Worm (Caenorhabditis elegans) whole organism, young adult: ENCODE results near the gene srh-277.

ENCODE experiments used
- B0019.2 ChIP-seq: fragments of 200-800 bp; sonication (Bioruptor generic); conservative IDR thresholded peaks from 2 replicates; pipeline ENCODE4 v1.3.6; 2022; ENCODE audit warnings: missing genetic modification reagents, missing genetic modification characterization, missing compliant biosample characterization
- D2030.7 ChIP-seq: fragments of 200-800 bp; sonication (Bioruptor generic); IDR thresholded peaks from 2 replicates; pipeline ENCODE4 v1.3.6; 2022; ENCODE audit warnings: missing genetic modification reagents, missing genetic modification characterization, missing compliant biosample characterization
- F23B12.7 ChIP-seq: sonication (generic microtip); optimal IDR thresholded peaks from 2 replicates; lab custom pipeline; 2017; ENCODE audit warnings: missing genetic modification characterization, mild to moderate bottlenecking, missing compliant biosample characterization, antibody characterized with exemption, moderate library complexity; ENCODE audit not compliant: insufficient read depth
- F57C9.4 ChIP-seq: sonication (generic microtip); optimal IDR thresholded peaks from 2 replicates; lab custom pipeline; 2017; ENCODE audit warnings: mild to moderate bottlenecking, missing genetic modification characterization, missing compliant biosample characterization
- T07F8.4 ChIP-seq: sonication (generic microtip); optimal IDR thresholded peaks from 2 replicates; lab custom pipeline; 2016; ENCODE audit warnings: mild to moderate bottlenecking, missing genetic modification characterization, moderate library complexity, missing compliant biosample characterization
- T26A5.8 ChIP-seq: sonication (generic microtip); optimal IDR thresholded peaks from 2 replicates; lab custom pipeline; 2016; ENCODE audit warnings: missing genetic modification characterization, missing compliant biosample characterization
- attf-5 ChIP-seq: fragments of 200-800 bp; sonication (Bioruptor generic); optimal IDR thresholded peaks from 2 replicates; lab custom pipeline; 2018; ENCODE audit warnings: mild to moderate bottlenecking, missing genetic modification characterization, missing compliant biosample characterization
- ccch-3 ChIP-seq: fragments of 200-800 bp; sonication (Bioruptor generic); optimal IDR thresholded peaks from 2 replicates; lab custom pipeline; 2018; ENCODE audit warnings: mild to moderate bottlenecking, missing genetic modification characterization, missing compliant biosample characterization
- ceh-27 ChIP-seq: fragments of 200-800 bp; sonication (Bioruptor generic); optimal IDR thresholded peaks from 2 replicates; lab custom pipeline; 2018; ENCODE audit warnings: mild to moderate bottlenecking, missing genetic modification characterization, moderate library complexity, missing compliant biosample characterization
- ceh-91 ChIP-seq: fragments of 200-800 bp; sonication (Bioruptor generic); IDR thresholded peaks from 2 replicates; pipeline ENCODE4 v1.3.6; 2022; ENCODE audit warnings: missing genetic modification reagents, missing genetic modification characterization, missing compliant biosample characterization
- chd-7 ChIP-seq: sonication (generic microtip); optimal IDR thresholded peaks from 2 replicates; lab custom pipeline; 2016; ENCODE audit warnings: mild to moderate bottlenecking, missing genetic modification characterization, moderate library complexity, missing compliant biosample characterization
- dox-1 ChIP-seq: fragments of 200-800 bp; sonication (Bioruptor generic); IDR thresholded peaks from 2 replicates; pipeline ENCODE4 v1.3.6; 2022; ENCODE audit warnings: missing genetic modification reagents, missing genetic modification characterization, missing compliant biosample characterization
- efl-1 ChIP-seq: fragments of 150-350 bp; optimal IDR thresholded peaks from 2 replicates; lab custom pipeline; 2014; ENCODE audit warnings: missing biosample characterization, missing genetic modification reagents, missing genetic modification characterization
- egl-18 ChIP-seq: fragments of 200-800 bp; sonication (Bioruptor generic); IDR thresholded peaks from 2 replicates; pipeline ENCODE4 v1.3.6; 2022; ENCODE audit warnings: missing genetic modification reagents, missing genetic modification characterization, missing compliant biosample characterization
- hlh-12 ChIP-seq: sonication (generic microtip); optimal IDR thresholded peaks from 2 replicates; lab custom pipeline; 2016; ENCODE audit warnings: missing genetic modification characterization, missing compliant biosample characterization
- let-526 ChIP-seq: fragments of 200-800 bp; sonication (Bioruptor generic); IDR thresholded peaks from 2 replicates; pipeline ENCODE4 v1.3.6; 2022; ENCODE audit warnings: missing genetic modification reagents, missing genetic modification characterization, missing compliant biosample characterization
- lsl-1 ChIP-seq: fragments of 200-800 bp; sonication (Bioruptor generic); optimal IDR thresholded peaks from 2 replicates; lab custom pipeline; 2018; ENCODE audit warnings: mild to moderate bottlenecking, missing genetic modification characterization, moderate library complexity, missing compliant biosample characterization
- madf-10 ChIP-seq: sonication (generic microtip); optimal IDR thresholded peaks from 2 replicates; lab custom pipeline; 2016; ENCODE audit warnings: mild to moderate bottlenecking, missing genetic modification characterization, missing compliant biosample characterization
- madf-3 ChIP-seq: fragments of 200-800 bp; sonication (Bioruptor generic); IDR thresholded peaks from 2 replicates; pipeline ENCODE4 v1.3.6; 2022; ENCODE audit warnings: missing genetic modification reagents, missing genetic modification characterization, missing compliant biosample characterization
- madf-8 ChIP-seq: fragments of 200-800 bp; sonication (Bioruptor generic); conservative IDR thresholded peaks from 2 replicates; pipeline ENCODE4 v1.3.6; 2022; ENCODE audit warnings: missing genetic modification reagents, missing genetic modification characterization, missing compliant biosample characterization
- mcd-1 ChIP-seq: fragments of 200-800 bp; sonication (Bioruptor generic); IDR thresholded peaks from 2 replicates; pipeline ENCODE4 v1.3.6; 2022; ENCODE audit warnings: missing genetic modification reagents, missing genetic modification characterization, missing compliant biosample characterization
- mes-4 ChIP-seq: sonication (generic microtip); optimal IDR thresholded peaks from 2 replicates; lab custom pipeline; 2016; ENCODE audit warnings: missing genotype, missing genetic modification characterization, missing compliant biosample characterization
- mxl-1 ChIP-seq: sonication (generic microtip); optimal IDR thresholded peaks from 2 replicates; lab custom pipeline; 2016; ENCODE audit warnings: missing genetic modification characterization, missing compliant biosample characterization
- nfya-1 ChIP-seq: sonication (generic microtip); optimal IDR thresholded peaks from 2 replicates; lab custom pipeline; 2017; ENCODE audit warnings: antibody characterized with exemption, missing compliant biosample characterization, missing genetic modification characterization, borderline replicate concordance; ENCODE audit not compliant: insufficient read depth
- nfya-2 ChIP-seq: fragments of 200-800 bp; sonication (Bioruptor generic); IDR thresholded peaks from 2 replicates; pipeline ENCODE4 v1.3.6; 2022; ENCODE audit warnings: missing genetic modification reagents, missing genetic modification characterization, missing compliant biosample characterization
- nhr-120 ChIP-seq: fragments of 200-800 bp; sonication (Bioruptor generic); IDR thresholded peaks from 2 replicates; pipeline ENCODE4 v1.3.6; 2022; ENCODE audit warnings: missing genetic modification characterization, missing compliant biosample characterization
- nhr-80 ChIP-seq: sonication (generic microtip); optimal IDR thresholded peaks from 2 replicates; lab custom pipeline; 2016; ENCODE audit warnings: missing genetic modification characterization, missing compliant biosample characterization
- sdz-38 ChIP-seq: sonication (generic microtip); optimal IDR thresholded peaks from 2 replicates; lab custom pipeline; 2016; ENCODE audit warnings: missing genotype, missing genetic modification characterization, missing compliant biosample characterization
- snpc-4 ChIP-seq, 5 experiments: fragments of 150-350 bp in 1 of 5; sonication (generic microtip) in 4 of 5; optimal IDR thresholded peaks; 2 replicates each; lab custom pipeline; 2014 to 2018; ENCODE audit warnings: missing genetic modification characterization in 5 of 5, missing biosample characterization in 3 of 5, antibody characterized with exemption in 2 of 5, mild to moderate bottlenecking in 2 of 5, missing compliant biosample characterization in 2 of 5, missing genotype in 2 of 5, moderate library complexity in 2 of 5, missing genetic modification reagents in 1 of 5
- sptf-2 ChIP-seq: fragments of 200-800 bp; sonication (Bioruptor generic); optimal IDR thresholded peaks from 2 replicates; lab custom pipeline; 2018; ENCODE audit warnings: mild to moderate bottlenecking, missing genetic modification characterization, missing compliant biosample characterization

srh-277 gene

DNA sequence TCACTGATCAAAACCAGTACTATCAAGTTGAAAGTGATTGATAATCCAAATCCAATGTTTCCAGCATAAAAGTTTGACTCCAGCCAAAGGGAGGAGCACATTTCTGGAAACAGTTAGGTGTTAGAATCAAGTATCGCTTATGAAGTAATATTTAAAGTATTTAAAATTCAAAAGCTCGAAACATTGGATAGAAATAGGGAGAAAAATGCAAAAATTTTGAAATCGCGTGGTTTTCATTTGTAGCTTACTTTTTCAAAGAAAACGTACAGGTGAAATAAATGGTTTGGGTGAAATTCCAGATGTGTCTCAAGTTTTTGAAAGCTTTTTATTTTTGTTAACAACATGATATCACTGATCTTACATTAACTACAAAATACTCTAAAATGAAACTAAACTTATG, 14.0 kb upstream of the srh-277 start, which contains the start of gene str-111:
Gene str-111, minus strand, starts transcription at position 101 of the 400 bp plus-strand sequence.
- no peak for TF ChIP-seq F23B12.7 (tag; lab: Kevin White, UChicago)
- TF ChIP-seq nfya-1 (tag; lab: Kevin White, UChicago): no peak
- no peak for TF ChIP-seq madf-10 (tag; lab: Kevin White, UChicago)
- TF ChIP-seq efl-1 (GFP tag; lab: Kevin White, UChicago): no peak
- no peak for TF ChIP-seq nhr-120 (GFP tag; lab: Robert Waterston, UW)

DNA sequence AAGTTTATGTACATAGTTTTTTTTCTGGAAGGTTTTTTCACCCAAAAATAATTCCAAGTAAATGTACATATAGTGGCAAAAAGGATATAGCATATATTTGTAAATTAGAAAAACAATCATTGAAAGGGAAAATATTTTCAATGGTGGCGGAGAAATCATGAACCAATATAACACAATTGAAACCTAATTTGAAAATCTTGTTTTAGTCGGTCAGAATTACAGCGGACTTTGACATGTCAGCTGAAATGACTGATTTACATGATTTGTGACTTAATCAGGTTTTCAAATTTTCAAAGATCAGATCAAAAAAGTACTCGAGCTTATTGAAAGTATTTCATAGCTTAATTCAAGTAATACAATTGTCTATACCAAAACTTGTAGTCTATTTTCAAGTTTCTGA, 11.3 kb upstream of the srh-277 start, which contains the start of gene K05D4.9:
Gene K05D4.9, minus strand, starts transcription at position 101 of the 400 bp plus-strand sequence.
- no peak for TF ChIP-seq T07F8.4 (tag; lab: Kevin White, UChicago)
- TF ChIP-seq mxl-1 (tag; lab: Kevin White, UChicago): no peak
- no peak for TF ChIP-seq sdz-38
- no peak for TF ChIP-seq ceh-27 (GFP tag; lab: Kevin White, UChicago)

DNA sequence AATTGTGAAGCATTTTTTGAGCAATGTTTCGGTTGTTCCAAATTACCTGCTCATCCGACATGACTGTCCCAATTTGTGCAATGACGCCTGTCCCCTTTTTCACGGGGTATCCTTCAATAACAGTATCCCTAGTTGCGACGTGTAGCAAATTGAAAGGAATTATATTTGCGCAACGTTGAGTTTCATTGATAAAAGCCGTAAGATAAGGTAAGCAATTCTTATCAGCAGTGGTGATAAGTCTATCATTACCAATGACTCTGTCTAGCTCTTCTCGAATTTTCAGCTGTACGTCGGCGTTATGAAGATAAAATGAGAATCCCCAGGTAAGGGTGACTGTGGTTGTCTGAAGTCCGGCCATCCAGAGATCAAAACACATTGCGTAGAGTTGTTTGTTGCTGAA, 8.9 kb upstream of the srh-277 start:
- TF ChIP-seq T26A5.8 (tag; lab: Kevin White, UChicago) (no peak), ceh-91 (no peak), madf-3 (GFP tag; lab: Robert Waterston, UW) (no peak), mcd-1 (GFP tag; lab: Robert Waterston, UW) (no peak), B0019.2 (GFP tag; lab: Robert Waterston, UW) (no peak), attf-5 (no peak), snpc-4 (GFP tag; optimal IDR thresholded peaks at IDR 0.05; lab: Kevin White, UChicago) (no peak), snpc-4 (tag; optimal IDR thresholded peaks at IDR 0.05; lab: Kevin White, UChicago) (no peak), nfya-2 (GFP tag; lab: Robert Waterston, UW) (no peak), chd-7 (tag; lab: Kevin White, UChicago) (no peak), lsl-1 (no peak), madf-8 (GFP tag; lab: Robert Waterston, UW) (no peak), F57C9.4 (tag; lab: Kevin White, UChicago) (no peak), mes-4 (tag; lab: Kevin White, UChicago) (no peak), D2030.7 (no peak)

DNA sequence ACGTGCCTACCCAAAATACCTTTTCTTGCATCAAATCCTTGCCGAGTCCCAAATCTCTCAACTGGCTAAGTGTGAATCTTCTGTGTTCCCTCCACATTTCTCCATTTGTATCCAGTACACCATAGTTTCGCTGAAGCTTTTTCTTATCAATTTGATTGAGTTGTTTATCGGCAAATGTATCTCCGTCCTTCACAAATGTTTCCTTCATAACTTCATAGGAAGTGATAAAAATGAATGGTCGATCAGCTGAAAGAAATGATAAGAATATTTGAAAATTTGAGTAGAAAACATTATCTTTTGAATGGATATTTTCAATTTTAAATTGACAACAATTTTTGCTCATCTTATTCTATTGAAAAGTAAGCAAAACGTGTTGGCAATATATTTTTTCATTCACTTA, 7.8 kb upstream of the srh-277 start:
- TF ChIP-seq ccch-3 (GFP tag; lab: Kevin White, UChicago) (no peak), mxl-1 (tag; lab: Kevin White, UChicago) (no peak), nhr-80 (tag; lab: Kevin White, UChicago) (peak; percentile 32)
- TF ChIP-seq, all 124 proteins: peak for 1

DNA sequence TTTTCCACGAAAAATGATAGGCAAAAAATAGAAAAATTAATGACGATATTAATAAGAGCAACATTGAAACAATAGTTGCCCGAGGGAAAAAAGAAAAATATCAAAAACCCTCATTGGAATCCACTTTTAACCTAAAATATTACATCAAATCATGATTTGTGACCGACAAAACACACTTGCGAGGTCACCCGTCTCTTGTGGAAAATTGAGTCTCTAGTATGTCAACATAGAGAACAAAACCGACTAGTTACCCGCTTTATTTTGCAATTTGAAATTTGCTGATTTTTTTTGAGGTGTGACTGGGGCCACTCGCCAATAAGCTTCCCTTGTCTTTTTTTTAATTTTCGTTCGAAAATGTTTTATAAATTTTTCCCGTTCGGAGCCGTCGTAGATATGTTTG, 7.3 kb upstream of the srh-277 start, which contains the start of gene cyp-33D1:
Gene cyp-33D1, minus strand, starts transcription at position 101 of the 400 bp plus-strand sequence.
- TF ChIP-seq dox-1 (GFP tag; lab: Robert Waterston, UW) (no peak), F23B12.7 (tag; lab: Kevin White, UChicago) (no peak), sptf-2 (GFP tag; lab: Kevin White, UChicago) (no peak)

DNA sequence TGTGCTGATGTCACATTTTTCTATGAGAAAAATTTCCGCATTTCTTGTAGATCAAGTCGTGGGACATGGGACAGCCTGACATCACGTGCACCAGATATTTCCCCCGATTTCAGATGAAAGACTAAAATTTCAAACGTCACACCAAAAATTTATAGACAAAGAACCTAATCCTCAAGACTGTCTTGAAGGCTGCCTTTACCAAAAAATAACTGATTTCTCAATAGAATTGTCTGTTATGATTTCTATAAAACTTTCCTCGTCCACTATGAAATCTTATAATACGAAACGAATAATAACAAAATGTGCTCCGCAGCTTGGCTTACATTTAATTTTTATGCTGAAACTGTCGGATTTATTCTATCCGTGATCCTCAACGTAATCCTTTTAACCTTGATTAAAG, 2.7 kb upstream of the srh-277 start, which contains the start of gene str-106:
Gene str-106, plus strand, starts transcription at position 301 of the 400 bp plus-strand sequence.
- TF ChIP-seq egl-18 (GFP tag; lab: Robert Waterston, UW) (no peak), F23B12.7 (tag; lab: Kevin White, UChicago) (no peak), let-526 (no peak), hlh-12 (tag; lab: Kevin White, UChicago) (no peak)
